Fruit fly (Drosophila melanogaster) whole organism, wandering third instar larva: ENCODE data around the gene zyd.

Source experiments
- Abd-B ChIP-seq: fragments of >200 bp; optimal IDR thresholded peaks from 2 replicates; lab custom pipeline; 2017; ENCODE audit warnings: missing biosample characterization, missing genetic modification characterization
- CrebA ChIP-seq: fragments of 200-800 bp; sonication (Bioruptor generic); optimal IDR thresholded peaks from 2 replicates; lab custom pipeline; 2016; ENCODE audit warnings: missing biosample characterization, mild to moderate bottlenecking, missing genetic modification characterization, borderline replicate concordance
- Dfd ChIP-seq: fragments of >200 bp; optimal IDR thresholded peaks from 2 replicates; lab custom pipeline; 2017; ENCODE audit warnings: missing biosample characterization, missing genetic modification characterization
- GATAd ChIP-seq: sonication (Bioruptor generic); optimal IDR thresholded peaks from 2 replicates; lab custom pipeline; 2016; ENCODE audit warnings: missing biosample characterization, missing genetic modification characterization
- HLH106 ChIP-seq: fragments of 200-800 bp; optimal IDR thresholded peaks from 3 replicates; lab custom pipeline; 2019; ENCODE audit warnings: missing biosample characterization, mild to moderate bottlenecking, missing genetic modification characterization, moderate library complexity
- Hnf4 ChIP-seq: fragments of 200-800 bp; sonication (Bioruptor generic); optimal IDR thresholded peaks from 2 replicates; lab custom pipeline; 2016; ENCODE audit warnings: missing biosample characterization, mild to moderate bottlenecking, missing genetic modification characterization
- Hr83 ChIP-seq: fragments of 200-300 bp; sonication (Bioruptor generic); optimal IDR thresholded peaks from 2 replicates; lab custom pipeline; 2016; ENCODE audit warnings: missing biosample characterization, mild to moderate bottlenecking, missing genetic modification characterization, moderate library complexity; ENCODE audit not compliant: poor library complexity, severe bottlenecking
- OdsH ChIP-seq: fragments of 200-800 bp; sonication (Bioruptor generic); optimal IDR thresholded peaks from 2 replicates; lab custom pipeline; 2016; ENCODE audit warnings: missing biosample characterization, mild to moderate bottlenecking, missing genetic modification characterization
- Rel ChIP-seq, 2 experiments: fragments of 200-800 bp; sonication (Bioruptor generic) in 1 of 2; optimal IDR thresholded peaks; 2 replicates in 1 of 2; 3 replicates in 1 of 2; lab custom pipeline; 2016 to 2019; ENCODE audit warnings: mild to moderate bottlenecking in 2 of 2, missing biosample characterization in 2 of 2, missing genetic modification characterization in 2 of 2, moderate library complexity in 1 of 2
- Sp1 ChIP-seq: fragments of 200-800 bp; sonication (Bioruptor generic); optimal IDR thresholded peaks from 3 replicates; lab custom pipeline; 2019; ENCODE audit warnings: missing biosample characterization, mild to moderate bottlenecking, missing genetic modification characterization, moderate library complexity
- Vsx2 ChIP-seq: fragments of 200-300, 225-300 bp; sonication (Bioruptor generic); optimal IDR thresholded peaks from 2 replicates; lab custom pipeline; 2018; ENCODE audit warnings: missing biosample characterization, missing genetic modification characterization; ENCODE audit not compliant: partially characterized antibody
- br ChIP-seq: fragments of 200-800 bp; sonication (Bioruptor generic); optimal IDR thresholded peaks from 2 replicates; lab custom pipeline; 2016; ENCODE audit warnings: missing biosample characterization, missing genetic modification characterization
- brk ChIP-seq: fragments of 200-800 bp; sonication (Bioruptor generic); optimal IDR thresholded peaks from 2 replicates; lab custom pipeline; 2016; ENCODE audit warnings: missing biosample characterization, mild to moderate bottlenecking, missing genetic modification characterization
- dl ChIP-seq, 2 experiments: fragments of 175-275, 200-275 bp in 1 of 2; fragments of 200-275 bp in 1 of 2; sonication (Bioruptor generic); optimal IDR thresholded peaks; lab custom pipeline; 2018; ENCODE audit warnings: mild to moderate bottlenecking in 2 of 2, missing biosample characterization in 2 of 2, missing genetic modification characterization in 2 of 2, moderate library complexity in 2 of 2; ENCODE audit not compliant: partially characterized antibody in 2 of 2, insufficient read depth in 1 of 2
- dmrt93B ChIP-seq: fragments of 200-800 bp; sonication (Bioruptor generic); optimal IDR thresholded peaks from 2 replicates; lab custom pipeline; 2018; ENCODE audit warnings: missing biosample characterization, mild to moderate bottlenecking, missing genetic modification characterization
- dsf ChIP-seq: sonication (Bioruptor generic); optimal IDR thresholded peaks from 2 replicates; lab custom pipeline; 2016; ENCODE audit warnings: missing biosample characterization, missing genetic modification characterization, borderline replicate concordance
- foxo ChIP-seq, 2 experiments: fragments of 200-800 bp; sonication (Bioruptor generic); optimal IDR thresholded peaks; 2 replicates in 1 of 2; 3 replicates in 1 of 2; lab custom pipeline; 2016 to 2017; ENCODE audit warnings: missing biosample characterization in 2 of 2, missing genetic modification characterization in 2 of 2
- jim ChIP-seq: fragments of 175-275, 200-325 bp; sonication (Bioruptor generic); optimal IDR thresholded peaks from 2 replicates; lab custom pipeline; 2016; ENCODE audit warnings: missing biosample characterization, mild to moderate bottlenecking, missing genetic modification characterization
- lola ChIP-seq: fragments of >200 bp; optimal IDR thresholded peaks from 2 replicates; lab custom pipeline; 2017; ENCODE audit warnings: missing biosample characterization, missing genetic modification characterization
- pan ChIP-seq: fragments of >200 bp; optimal IDR thresholded peaks from 2 replicates; lab custom pipeline; 2017
- psq ChIP-seq: fragments of 200-800 bp; sonication (Bioruptor generic); optimal IDR thresholded peaks from 3 replicates; lab custom pipeline; 2017; ENCODE audit warnings: missing biosample characterization, mild to moderate bottlenecking, missing genetic modification characterization, moderate library complexity
- sage ChIP-seq: fragments of 200-800 bp; sonication (Bioruptor generic); optimal IDR thresholded peaks from 2 replicates; lab custom pipeline; 2016; ENCODE audit warnings: missing biosample characterization, mild to moderate bottlenecking, missing genetic modification characterization
- sv ChIP-seq: fragments of 200-800 bp; sonication (Bioruptor generic); optimal IDR thresholded peaks from 3 replicates; lab custom pipeline; 2016; ENCODE audit warnings: missing biosample characterization, missing genetic modification characterization
- woc ChIP-seq: sonication (Bioruptor generic); optimal IDR thresholded peaks from 2 replicates; lab custom pipeline; 2016; ENCODE audit warnings: missing biosample characterization, mild to moderate bottlenecking, missing genetic modification characterization

zyd gene

dm6 chrX:23035766-23036165 lies 13.1 kb downstream of the zyd start, which contains the start of gene CG12061:
TSS of gene CG12061 (plus strand) at chrX:23036066.
- no peak for TF ChIP-seq pan
- TF ChIP-seq foxo (GFP tag; optimal IDR thresholded peaks at IDR 0.05; lab: Kevin White, UChicago), result no peak
- no peak for TF ChIP-seq woc (GFP tag; lab: Kevin White, UChicago)
- no peak for TF ChIP-seq dmrt93B (GFP tag; lab: Kevin White, UChicago)
- TF ChIP-seq GATAd (GFP tag; lab: Kevin White, UChicago), result no peak
- TF ChIP-seq CrebA, result no peak
- no peak for TF ChIP-seq Hnf4 (GFP tag; lab: Kevin White, UChicago)
- no peak for TF ChIP-seq lola (GFP tag; lab: Kevin White, UChicago)
- TF ChIP-seq psq, result no peak
- no peak for TF ChIP-seq Abd-B (GFP tag; lab: Kevin White, UChicago)
- no peak for TF ChIP-seq Dfd (GFP tag; lab: Kevin White, UChicago)
- no peak for TF ChIP-seq sage

DNA sequence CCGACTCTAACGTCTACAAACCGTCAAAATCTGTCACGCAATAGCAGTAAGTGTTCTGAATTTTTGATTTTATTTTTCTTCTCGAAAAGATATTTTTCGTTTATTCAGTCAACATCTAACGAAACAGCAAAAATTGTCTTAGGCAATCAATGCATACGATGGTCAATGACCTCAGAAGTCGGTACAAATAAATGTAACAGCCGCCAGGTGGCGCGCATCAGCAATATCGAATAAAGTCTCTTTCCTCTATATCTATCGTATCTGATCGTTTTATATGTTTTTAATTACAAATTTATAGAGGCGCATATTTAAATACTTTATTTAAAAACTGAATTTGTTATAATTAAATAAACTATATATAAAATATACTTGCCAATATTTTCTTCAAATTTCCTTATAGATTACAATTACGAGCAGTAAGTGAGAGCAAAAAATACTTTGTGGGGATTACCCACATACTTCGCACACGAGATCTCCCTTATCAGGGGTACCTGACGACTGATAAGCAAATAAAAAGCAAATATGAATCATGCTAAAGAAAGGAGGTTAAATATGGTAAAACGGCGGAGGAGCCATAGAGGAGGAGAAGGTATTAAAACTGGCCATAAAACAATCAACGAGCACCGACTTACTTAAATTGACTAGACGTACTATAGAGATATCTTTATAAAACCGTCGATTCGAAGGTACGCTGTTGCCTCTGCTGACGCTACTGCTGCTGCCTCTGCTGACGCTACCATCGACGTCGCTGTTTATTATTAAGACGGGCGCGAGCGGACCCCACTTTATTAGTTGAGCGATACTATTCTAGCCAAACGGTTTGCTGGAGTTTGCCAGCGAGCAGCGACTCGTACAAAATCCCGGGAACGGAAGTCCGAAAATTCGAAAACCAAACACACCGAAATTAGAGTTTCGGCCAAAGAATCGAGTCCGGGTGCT lies 45.1 kb downstream of the zyd start, which contains the start of gene CG17167:
Gene CG17167 (plus strand): TSS at position 781 of the 939 bp plus-strand sequence.
- no peak for TF ChIP-seq Vsx2 (GFP tag; lab: Kevin White, UChicago)
- TF ChIP-seq HLH106 (tag; lab: Kevin White, UChicago), result no peak
- TF ChIP-seq Rel (GFP tag; optimal IDR thresholded peaks at IDR 0.05; lab: Kevin White, UChicago), result no peak
- peak; percentile 85 for TF ChIP-seq Rel (tag; optimal IDR thresholded peaks at IDR 0.05; lab: Kevin White, UChicago)
- no peak for TF ChIP-seq brk (GFP tag; lab: Kevin White, UChicago)
- no peak for TF ChIP-seq lola (GFP tag; lab: Kevin White, UChicago)
- TF ChIP-seq br (GFP tag; lab: Kevin White, UChicago), result no peak

DNA sequence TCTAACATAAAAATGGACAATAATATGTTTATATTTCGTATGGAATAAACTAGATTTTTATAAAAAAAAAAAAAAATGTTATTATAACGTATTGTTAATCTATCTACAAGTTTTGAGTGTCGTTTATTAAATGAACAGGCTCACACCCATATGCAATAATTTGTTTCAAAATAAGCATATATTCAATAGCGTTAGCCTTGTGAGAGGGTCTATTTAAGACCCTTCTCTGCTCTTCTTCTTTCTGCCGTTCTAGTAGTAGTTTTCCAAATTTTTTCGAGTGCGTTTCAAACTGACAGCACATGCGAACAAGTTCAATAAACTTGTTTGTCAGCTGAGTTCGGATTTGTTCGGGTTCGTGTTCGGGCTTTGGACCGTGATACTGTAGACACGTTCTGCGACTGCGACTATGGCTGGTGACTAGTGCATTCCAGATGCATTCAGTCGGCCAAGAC lies 48.6 kb downstream of the zyd start:
- TF ChIP-seq HLH106 (tag; lab: Kevin White, UChicago), result peak; percentile 27
- TF ChIP-seq dmrt93B (GFP tag; lab: Kevin White, UChicago), result peak; percentile 22
- TF ChIP-seq Sp1, result peak; percentile 1
- TF ChIP-seq Hr83 (GFP tag; lab: Kevin White, UChicago), result no peak
- peak; percentile 1 for TF ChIP-seq woc (GFP tag; lab: Kevin White, UChicago)
- TF ChIP-seq foxo (GFP tag; optimal IDR thresholded peaks at IDR 0.05; lab: Kevin White, UChicago), result peak in 1 of 2 experiments; percentile 12

- TF ChIP-seq lola (GFP tag; lab: Kevin White, UChicago) (no peak), Rel (GFP tag; optimal IDR thresholded peaks at IDR 0.05; lab: Kevin White, UChicago) (no peak), Rel (tag; optimal IDR thresholded peaks at IDR 0.05; lab: Kevin White, UChicago) (peak; percentile 12)
Measured at dm6 chrX:23073402-23073801, 50.7 kb downstream of the zyd start.

dm6 chrX:23082407-23082905 lies 59.8 kb downstream of the zyd start, which contains the start of the genes CG17163 and CG17168:
TSS of gene CG17163 (minus strand) at chrX:23082709.
TSS of gene CG17168 (plus strand) at chrX:23082738.
- TF ChIP-seq Rel (GFP tag; optimal IDR thresholded peaks at IDR 0.05; lab: Kevin White, UChicago), result no peak
- TF ChIP-seq Rel (tag; optimal IDR thresholded peaks at IDR 0.05; lab: Kevin White, UChicago), result peak; percentile 46
- TF ChIP-seq GATAd (GFP tag; lab: Kevin White, UChicago), result no peak

DNA sequence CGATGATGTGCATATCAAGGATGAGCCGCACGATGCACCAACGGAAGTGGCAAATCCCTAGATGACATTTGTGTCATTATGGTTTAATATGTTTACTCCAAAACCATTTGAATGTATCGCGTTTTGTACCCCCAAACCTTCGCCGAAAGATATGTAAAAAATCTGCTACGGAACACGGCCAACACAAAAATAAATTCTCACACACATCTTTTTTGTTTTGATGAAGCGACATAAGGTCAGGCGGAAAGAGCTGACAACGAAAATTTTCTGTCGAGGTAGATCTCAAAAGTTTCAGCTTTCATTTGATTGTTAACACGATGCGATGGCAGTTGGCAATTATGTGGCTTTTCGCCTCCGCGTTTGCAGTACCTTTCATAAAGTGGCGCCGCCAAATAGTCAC lies 61.7 kb downstream of the zyd start, which contains the start of gene CG17169:
Gene CG17169 (plus strand): TSS at position 301 of the 400 bp plus-strand sequence.
- TF ChIP-seq sv (GFP tag; lab: Kevin White, UChicago), result no peak
- TF ChIP-seq Hr83 (GFP tag; lab: Kevin White, UChicago), result no peak
- no peak for TF ChIP-seq dmrt93B (GFP tag; lab: Kevin White, UChicago)
- TF ChIP-seq jim (GFP tag; lab: Kevin White, UChicago), result no peak
- TF ChIP-seq dsf (GFP tag; lab: Kevin White, UChicago), result no peak
- no peak for TF ChIP-seq pan
- TF ChIP-seq OdsH (GFP tag; lab: Kevin White, UChicago), result no peak
- no peak for TF ChIP-seq dl (GFP tag; optimal IDR thresholded peaks at IDR 0.05; lab: Kevin White, UChicago; ENCODE audit: insufficient read depth in 1 of 2, partially characterized antibody in 2 of 2)
- no peak for TF ChIP-seq Sp1
- TF ChIP-seq, all 38 proteins: peak for 0
